Fruit fly (Drosophila melanogaster): ENCODE results near the gene CG13613.

DNA sequence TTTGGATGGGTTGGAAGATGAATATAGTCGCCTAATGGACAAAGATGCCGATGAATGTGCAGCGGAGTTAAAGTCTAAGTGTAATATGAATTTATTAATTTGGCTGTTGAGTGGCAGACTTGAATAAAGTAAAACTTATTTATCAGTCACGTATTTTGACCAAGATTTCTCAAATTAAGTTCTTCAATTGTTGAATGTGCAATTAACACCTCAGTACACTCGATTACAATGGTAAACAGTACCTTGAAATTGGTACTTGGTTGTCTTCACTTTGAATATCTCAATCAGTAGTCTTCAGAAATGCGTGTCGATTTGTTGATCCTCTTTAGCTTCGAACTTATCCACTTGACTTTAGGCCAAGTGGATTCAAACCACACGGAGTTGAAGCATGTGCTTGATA lies 3.9 kb downstream of the CG13613 start, which contains the start of gene CG13614:
- TF ChIP-seq eg (GFP tag; IDR thresholded peaks at IDR 0.05) (no peak), CG6854 (GFP tag; optimal IDR thresholded peaks at IDR 0.05) (no peak), CG34406 (GFP tag; optimal IDR thresholded peaks at IDR 0.05) (no peak)

Data from whole organism, prepupa.